Fruit fly (Drosophila melanogaster): Measurements from ENCODE around the gene Pldn.

Gene Pldn

DNA sequence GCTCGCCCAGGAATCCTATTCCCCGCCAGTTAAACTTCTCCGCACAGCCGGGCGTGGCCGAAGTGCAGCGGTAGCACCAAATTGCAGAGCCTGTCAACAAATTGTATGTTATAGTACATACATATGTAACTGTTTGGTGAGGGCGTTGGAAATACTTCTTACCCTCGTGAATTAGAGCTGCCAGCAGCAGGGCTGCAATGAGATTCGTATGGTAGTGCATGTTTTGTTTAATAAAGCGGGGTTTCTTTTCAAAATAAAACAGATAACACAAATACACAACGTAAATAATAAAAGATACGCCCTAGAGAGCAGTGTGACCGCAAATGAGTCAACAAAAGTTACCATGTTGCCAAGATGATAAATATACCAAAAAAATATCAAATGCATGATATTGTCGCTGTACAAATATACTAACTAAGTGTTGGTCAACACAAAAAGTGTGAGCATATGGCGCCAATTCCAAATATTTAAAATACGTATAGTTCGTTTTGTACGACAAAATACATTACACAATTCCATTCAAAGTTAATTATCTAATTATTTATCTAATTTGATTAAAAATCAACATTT, 19.9 kb upstream of the Pldn start, which contains the start of gene crim (continued):
- TF ChIP-seq Hr3 (GFP tag; optimal IDR thresholded peaks at IDR 0.05), result no peak
- TF ChIP-seq chn (GFP tag; optimal IDR thresholded peaks at IDR 0.05), result no peak
- TF ChIP-seq CG8281 (tag; optimal IDR thresholded peaks at IDR 0.05), result no peak
- TF ChIP-seq bbx (GFP tag; IDR thresholded peaks at IDR 0.05; ENCODE audit: partially characterized antibody), result no peak
- no peak for TF ChIP-seq Hr51 (GFP tag; optimal IDR thresholded peaks at IDR 0.05)
- TF ChIP-seq chinmo (GFP tag; IDR thresholded peaks at IDR 0.05; ENCODE audit: partially characterized antibody), result no peak
- no peak for TF ChIP-seq mld (GFP tag; IDR thresholded peaks at IDR 0.05; ENCODE audit: partially characterized antibody)
- peak; percentile 59 for TF ChIP-seq Ets97D (GFP tag; optimal IDR thresholded peaks at IDR 0.05)
- no peak for TF ChIP-seq CG17612 (GFP tag; IDR thresholded peaks at IDR 0.05)
- no peak for TF ChIP-seq amos (GFP tag; IDR thresholded peaks at IDR 0.05; ENCODE audit: partially characterized antibody)
- TF ChIP-seq fu2 (GFP tag; optimal IDR thresholded peaks at IDR 0.05), result no peak
- peak; percentile 34 for TF ChIP-seq lbe (GFP tag; optimal IDR thresholded peaks at IDR 0.05)
- no peak for TF ChIP-seq tap (tag; optimal IDR thresholded peaks at IDR 0.05)
- TF ChIP-seq gem (tag; optimal IDR thresholded peaks at IDR 0.05), result no peak
- no peak for TF ChIP-seq Poxn (GFP tag; IDR thresholded peaks at IDR 0.05)
- TF ChIP-seq sens (GFP tag), result peak; percentile 25
- TF ChIP-seq jumu (GFP tag; optimal IDR thresholded peaks at IDR 0.05), result no peak
- TF ChIP-seq CG30431 (GFP tag; optimal IDR thresholded peaks at IDR 0.05), result no peak
- TF ChIP-seq org-1 (GFP tag; optimal IDR thresholded peaks at IDR 0.05), result no peak
- TF ChIP-seq rib (GFP tag; IDR thresholded peaks at IDR 0.05), result no peak
- TF ChIP-seq fd3F (GFP tag; optimal IDR thresholded peaks at IDR 0.05), result no peak
- no peak for TF ChIP-seq CG31224 (GFP tag; IDR thresholded peaks at IDR 0.05)
- no peak for TF ChIP-seq CG8388 (GFP tag; optimal IDR thresholded peaks at IDR 0.05)
- no peak for TF ChIP-seq cg (GFP tag; optimal IDR thresholded peaks at IDR 0.05)
- no peak for TF ChIP-seq Chrac-16 (GFP tag; optimal IDR thresholded peaks at IDR 0.05)
- TF ChIP-seq pfk (GFP tag; optimal IDR thresholded peaks at IDR 0.05), result no peak
- TF ChIP-seq CG10543 (GFP tag; optimal IDR thresholded peaks at IDR 0.05), result no peak
- TF ChIP-seq CG17385 (GFP tag; optimal IDR thresholded peaks at IDR 0.05), result no peak
- TF ChIP-seq CG9727 (GFP tag; optimal IDR thresholded peaks at IDR 0.05), result no peak
- peak; percentile 3 for TF ChIP-seq unpg (GFP tag; optimal IDR thresholded peaks at IDR 0.05)
- TF ChIP-seq run (tag; optimal IDR thresholded peaks at IDR 0.05), result peak; percentile 12
- TF ChIP-seq ems (GFP tag; optimal IDR thresholded peaks at IDR 0.05), result no peak
- TF ChIP-seq CG13624 (GFP tag; optimal IDR thresholded peaks at IDR 0.05), result peak; percentile 30
- TF ChIP-seq ash1 (GFP tag; optimal IDR thresholded peaks at IDR 0.05), result no peak
- no peak for TF ChIP-seq tx (GFP tag; optimal IDR thresholded peaks at IDR 0.05)
- TF ChIP-seq Mrtf (GFP tag; IDR thresholded peaks at IDR 0.05), result no peak
- TF ChIP-seq CG11456 (GFP tag; IDR thresholded peaks at IDR 0.05), result no peak
- no peak for TF ChIP-seq CG6854 (GFP tag; optimal IDR thresholded peaks at IDR 0.05)
- no peak for TF ChIP-seq eyg (GFP tag; optimal IDR thresholded peaks at IDR 0.05)
- TF ChIP-seq CG2202 (tag; optimal IDR thresholded peaks at IDR 0.05), result no peak
- no peak for TF ChIP-seq jing (GFP tag; optimal IDR thresholded peaks at IDR 0.05)
- TF ChIP-seq Sin3A (optimal IDR thresholded peaks at IDR 0.05), result no peak
- peak; percentile 40; the same call in 1 of the 3 replicates for TF ChIP-seq knrl (GFP tag; IDR thresholded peaks at IDR 0.05; ENCODE audit: partially characterized antibody)
- TF ChIP-seq CG10979 (tag; optimal IDR thresholded peaks at IDR 0.05), result no peak
- no peak for TF ChIP-seq hkb (optimal IDR thresholded peaks at IDR 0.05)
- TF ChIP-seq hkb (GFP tag; IDR thresholded peaks at IDR 0.05), result 0 out of 2 replicates have a peak, but pooled peaks have one; percentile 27
- TF ChIP-seq CG1529 (GFP tag; optimal IDR thresholded peaks at IDR 0.05), result no peak
- TF ChIP-seq chm (GFP tag; IDR thresholded peaks at IDR 0.05), result no peak
- no peak for TF ChIP-seq seq (GFP tag; IDR thresholded peaks at IDR 0.05)
- TF ChIP-seq nom (GFP tag; optimal IDR thresholded peaks at IDR 0.05), result no peak
- TF ChIP-seq wdn (GFP tag; IDR thresholded peaks at IDR 0.05), result no peak

All from whole organism, embryonic.